Worm (Caenorhabditis elegans): ENCODE measurements around the gene C06G3.8.

Gene C06G3.8

DNA sequence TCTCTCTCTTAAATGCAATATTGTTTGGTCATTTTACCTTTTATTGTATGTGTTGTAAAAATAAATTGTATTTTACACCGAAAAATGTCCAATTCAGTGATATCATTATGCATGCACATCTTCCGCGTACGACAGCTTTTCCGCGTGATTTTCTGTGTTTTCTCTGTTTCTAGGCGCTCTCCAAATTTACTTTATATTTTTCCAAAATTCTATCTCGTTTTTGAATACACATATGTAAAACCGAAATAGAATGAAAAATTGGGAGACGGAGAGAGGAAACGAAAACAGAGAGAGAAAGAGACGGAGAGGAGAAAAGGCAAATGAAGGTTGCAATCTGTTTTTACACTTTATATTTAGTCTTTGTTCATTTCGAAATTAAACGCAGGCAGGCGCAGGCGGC lies 15.9 kb downstream of the C06G3.8 start (continued):
- TF ChIP-seq jun-1 (tag; optimal IDR thresholded peaks at IDR 0.05) (peak; percentile 49), grh-1 (GFP tag; IDR thresholded peaks at IDR 0.05) (no peak), C04F5.9 (tag; optimal IDR thresholded peaks at IDR 0.05) (no peak), sup-37 (GFP tag; optimal IDR thresholded peaks at IDR 0.05) (no peak), sox-4 (tag; optimal IDR thresholded peaks at IDR 0.05) (no peak), C34B4.2 (tag; optimal IDR thresholded peaks at IDR 0.05) (no peak), nhr-90 (tag; optimal IDR thresholded peaks at IDR 0.05; ENCODE audit: poor library complexity) (no peak), C16A3.4 (tag; optimal IDR thresholded peaks at IDR 0.05) (peak; percentile 9), mdl-1 (tag; optimal IDR thresholded peaks at IDR 0.05) (peak in 1 of 2 experiments; percentile 32), fos-1 (tag; optimal IDR thresholded peaks at IDR 0.05) (no peak), unc-98 (GFP tag; IDR thresholded peaks at IDR 0.05) (no peak), swsn-7 (tag; optimal IDR thresholded peaks at IDR 0.05) (peak; percentile 48), sptf-1 (tag; optimal IDR thresholded peaks at IDR 0.05) (no peak), blmp-1 (tag; optimal IDR thresholded peaks at IDR 0.05) (peak; percentile 35), ces-1 (GFP tag; optimal IDR thresholded peaks at IDR 0.05) (no peak), pqm-1 (tag; optimal IDR thresholded peaks at IDR 0.05) (no peak), nhr-11 (tag; optimal IDR thresholded peaks at IDR 0.05) (no peak), hlh-17 (GFP tag; optimal IDR thresholded peaks at IDR 0.05; ENCODE audit: borderline replicate concordance) (no peak), mef-2 (tag; optimal IDR thresholded peaks at IDR 0.05) (no peak), snu-23 (GFP tag; optimal IDR thresholded peaks at IDR 0.05) (peak; percentile 60), unc-30 (tag; optimal IDR thresholded peaks at IDR 0.05) (no peak), rnt-1 (tag; optimal IDR thresholded peaks at IDR 0.05) (no peak), irx-1 (tag; optimal IDR thresholded peaks at IDR 0.05) (peak; percentile 44), ets-5 (GFP tag; IDR thresholded peaks at IDR 0.05) (no peak), lin-35 (GFP tag; optimal IDR thresholded peaks at IDR 0.05) (peak; percentile 27 to 44), vab-15 (tag; optimal IDR thresholded peaks at IDR 0.05) (no peak), zag-1 (tag; optimal IDR thresholded peaks at IDR 0.05) (no peak), lin-13 (GFP tag; optimal IDR thresholded peaks at IDR 0.05) (peak; percentile 40), skn-1 (tag; optimal IDR thresholded peaks at IDR 0.05) (peak; percentile 44), ceh-90 (tag; optimal IDR thresholded peaks at IDR 0.05) (no peak), xbp-1 (tag; optimal IDR thresholded peaks at IDR 0.05) (peak; percentile 0), snpc-4 (tag; optimal IDR thresholded peaks at IDR 0.05) (peak; percentile 12)

ce11 chrIV:7012731-7013445 lies 19.5 kb downstream of the C06G3.8 start:
- TF ChIP-seq elt-2 (tag; optimal IDR thresholded peaks at IDR 0.05), result no peak
- TF ChIP-seq nhr-28 (tag; optimal IDR thresholded peaks at IDR 0.05), result no peak
- TF ChIP-seq unc-98 (GFP tag; IDR thresholded peaks at IDR 0.05), result no peak
- peak in 1 of 2 experiments; percentile 36 for TF ChIP-seq lin-35 (GFP tag; optimal IDR thresholded peaks at IDR 0.05)
- TF ChIP-seq C04F5.9 (tag; optimal IDR thresholded peaks at IDR 0.05), result no peak
- no peak for TF ChIP-seq nhr-84 (tag; optimal IDR thresholded peaks at IDR 0.05)
- no peak for TF ChIP-seq nhr-12 (tag; optimal IDR thresholded peaks at IDR 0.05)
- peak in 1 of 2 experiments; percentile 51 for TF ChIP-seq lsy-2 (tag; optimal IDR thresholded peaks at IDR 0.05)
- TF ChIP-seq xbp-1 (tag; optimal IDR thresholded peaks at IDR 0.05), result no peak
- no peak for TF ChIP-seq pax-3 (tag; optimal IDR thresholded peaks at IDR 0.05)
- peak in 1 of 3 experiments; percentile 47 for TF ChIP-seq dpl-1 (GFP tag; optimal IDR thresholded peaks at IDR 0.05)
- no peak for TF ChIP-seq C34B4.2 (tag; optimal IDR thresholded peaks at IDR 0.05)
- no peak for TF ChIP-seq efl-1 (optimal IDR thresholded peaks at IDR 0.05)
- TF ChIP-seq efl-1 (GFP tag; optimal IDR thresholded peaks at IDR 0.05 in 1 of 2), result no peak
- TF ChIP-seq ceh-8 (GFP tag; optimal IDR thresholded peaks at IDR 0.05), result no peak
- TF ChIP-seq lir-3 (tag; optimal IDR thresholded peaks at IDR 0.05; ENCODE audit: poor library complexity), result no peak
- TF ChIP-seq rnt-1 (tag; optimal IDR thresholded peaks at IDR 0.05), result no peak
- TF ChIP-seq nhr-20 (tag; optimal IDR thresholded peaks at IDR 0.05), result no peak
- TF ChIP-seq sptf-1 (tag; optimal IDR thresholded peaks at IDR 0.05), result no peak
- no peak for TF ChIP-seq unc-30 (tag; optimal IDR thresholded peaks at IDR 0.05)
- no peak for TF ChIP-seq unc-86 (tag; optimal IDR thresholded peaks at IDR 0.05)
- no peak for TF ChIP-seq fkh-10 (GFP tag; optimal IDR thresholded peaks at IDR 0.05)
- TF ChIP-seq lin-14 (GFP tag; optimal IDR thresholded peaks at IDR 0.05), result peak; percentile 38
- no peak for TF ChIP-seq ces-1 (GFP tag; optimal IDR thresholded peaks at IDR 0.05)
- TF ChIP-seq C16A3.4 (tag; optimal IDR thresholded peaks at IDR 0.05), result peak; percentile 24
- TF ChIP-seq nhr-90 (tag; optimal IDR thresholded peaks at IDR 0.05; ENCODE audit: poor library complexity), result no peak
- TF ChIP-seq snu-23 (GFP tag; optimal IDR thresholded peaks at IDR 0.05), result no peak
- TF ChIP-seq mep-1 (tag; optimal IDR thresholded peaks at IDR 0.05), result peak; percentile 35
- TF ChIP-seq dsc-1 (tag; optimal IDR thresholded peaks at IDR 0.05), result no peak
- TF ChIP-seq isw-1 (GFP tag; IDR thresholded peaks at IDR 0.05), result no peak
- no peak for TF ChIP-seq aly-2 (tag; optimal IDR thresholded peaks at IDR 0.05)
